Worm (Caenorhabditis elegans) whole organism, L3 larva: Measurements from ENCODE around the gene Y68A4A.13.

Experiments
- egl-5 ChIP-seq: fragments of 150-350 bp; optimal IDR thresholded peaks from 2 replicates; lab custom pipeline; 2017; ENCODE audit warnings: missing biosample characterization, missing genetic modification reagents, missing genetic modification characterization, inconsistent platforms
- elt-3 ChIP-seq, 3 experiments: fragments of 150-350 bp in 1 of 3; sonication (generic microtip) in 2 of 3; optimal IDR thresholded peaks; 2 replicates in 2 of 3; 4 replicates in 1 of 3; lab custom pipeline; 2014 to 2017; ENCODE audit warnings: missing biosample characterization in 3 of 3, missing genetic modification characterization in 3 of 3
- jun-1 ChIP-seq: fragments of 150-350 bp; optimal IDR thresholded peaks from 2 replicates; lab custom pipeline; 2014; ENCODE audit warnings: missing biosample characterization, missing genetic modification reagents, missing genetic modification characterization
- nfya-1 ChIP-seq: sonication (generic microtip); optimal IDR thresholded peaks from 2 replicates; lab custom pipeline; 2017; ENCODE audit warnings: missing genetic modification characterization, mild to moderate bottlenecking, missing compliant biosample characterization, antibody characterized with exemption, moderate library complexity; ENCODE audit not compliant: insufficient read depth
- nhr-11 ChIP-seq: fragments of 150-350 bp; optimal IDR thresholded peaks from 2 replicates; lab custom pipeline; 2014; ENCODE audit warnings: missing biosample characterization, missing genetic modification characterization
- nhr-12 ChIP-seq: fragments of 150-350 bp; optimal IDR thresholded peaks from 2 replicates; lab custom pipeline; 2014; ENCODE audit warnings: missing biosample characterization, missing genetic modification characterization
- pqm-1 ChIP-seq: fragments of 150-350 bp; optimal IDR thresholded peaks from 2 replicates; lab custom pipeline; 2017; ENCODE audit warnings: missing biosample characterization, missing genetic modification characterization, inconsistent platforms
- tbx-2 ChIP-seq: sonication (generic microtip); optimal IDR thresholded peaks from 2 replicates; lab custom pipeline; 2016; ENCODE audit warnings: mild to moderate bottlenecking, missing genetic modification characterization, missing compliant biosample characterization
- zag-1 ChIP-seq: fragments of 150-350 bp; optimal IDR thresholded peaks from 2 replicates; lab custom pipeline; 2014; ENCODE audit warnings: missing biosample characterization, missing genetic modification characterization
- ztf-4 ChIP-seq: fragments of 150-350 bp; optimal IDR thresholded peaks from 2 replicates; lab custom pipeline; 2014; ENCODE audit warnings: missing biosample characterization, missing genetic modification characterization

ce11 chrV:17248915-17249314, 41.0 kb upstream of the Y68A4A.13 start, which contains the start of gene clec-243:
- no peak for TF ChIP-seq nhr-12 (tag; lab: Kevin White, UChicago)
- TF ChIP-seq elt-3 (tag; optimal IDR thresholded peaks at IDR 0.05; lab: Kevin White, UChicago) = no peak
- TF ChIP-seq tbx-2 (tag; lab: Kevin White, UChicago) = no peak
- no peak for TF ChIP-seq pqm-1 (tag; lab: Kevin White, UChicago)
- TF ChIP-seq nhr-11 (tag; lab: Kevin White, UChicago) = no peak
- no peak for TF ChIP-seq nfya-1 (tag; lab: Kevin White, UChicago)
- TF ChIP-seq zag-1 = no peak
- TF ChIP-seq jun-1 = no peak
- TF ChIP-seq ztf-4 (tag; lab: Kevin White, UChicago) = no peak
- TF ChIP-seq egl-5 (tag; lab: Kevin White, UChicago) = no peak
